Fruit fly (Drosophila melanogaster) whole organism, embryonic: ENCODE data around the gene CG31792.

ENCODE experiments used
- CG10267 ChIP-seq: fragments of 200-800 bp; sonication (Bioruptor generic); optimal IDR thresholded peaks from 2 replicates; lab custom pipeline; 2018; ENCODE audit warnings: missing biosample characterization, mild to moderate bottlenecking, missing genetic modification characterization, moderate library complexity
- CG10431 ChIP-seq: fragments of 200-800 bp; sonication (Bioruptor generic); optimal IDR thresholded peaks from 3 replicates; lab custom pipeline; 2018; ENCODE audit warnings: missing biosample characterization, mild to moderate bottlenecking, missing genetic modification characterization
- CG10959 ChIP-seq: fragments of 200-800 bp; sonication (Bioruptor generic); IDR thresholded peaks from 2 replicates; pipeline ENCODE4 v1.3.6; 2022; ENCODE audit warnings: missing biosample characterization, missing genetic modification characterization
- CG12391 ChIP-seq: fragments of 200-800 bp; sonication (Bioruptor generic); optimal IDR thresholded peaks from 3 replicates; lab custom pipeline; 2018; ENCODE audit warnings: missing biosample characterization, mild to moderate bottlenecking, missing genetic modification characterization, moderate library complexity
- CG13624 ChIP-seq: fragments of 200-800 bp; sonication (Bioruptor generic); optimal IDR thresholded peaks from 2 replicates; lab custom pipeline; 2016; ENCODE audit warnings: missing biosample characterization, missing genetic modification characterization
- CG15269 ChIP-seq: fragments of 200-800 bp; sonication (Bioruptor generic); optimal IDR thresholded peaks from 2 replicates; lab custom pipeline; 2018; ENCODE audit warnings: missing biosample characterization, mild to moderate bottlenecking, missing genetic modification characterization, moderate library complexity
- CG1529 ChIP-seq: fragments of 200-800 bp; sonication (Bioruptor generic); optimal IDR thresholded peaks from 3 replicates; lab custom pipeline; 2018; ENCODE audit warnings: missing biosample characterization, missing genetic modification characterization
- CG1602 ChIP-seq: fragments of 200-800 bp; sonication (Bioruptor generic); optimal IDR thresholded peaks from 3 replicates; lab custom pipeline; 2016; ENCODE audit warnings: missing biosample characterization, missing genetic modification characterization
- CG17829 ChIP-seq: fragments of 200-800 bp; optimal IDR thresholded peaks from 2 replicates; lab custom pipeline; 2019; ENCODE audit warnings: missing biosample characterization, mild to moderate bottlenecking, missing genetic modification characterization, moderate library complexity
- CG1832 ChIP-seq: fragments of 200-800 bp; sonication (Bioruptor generic); optimal IDR thresholded peaks from 2 replicates; lab custom pipeline; 2017; ENCODE audit warnings: missing biosample characterization, mild to moderate bottlenecking, missing genetic modification characterization, inconsistent platforms
- CG18476 ChIP-seq: fragments of 200-800 bp; sonication (Bioruptor generic); optimal IDR thresholded peaks from 2 replicates; lab custom pipeline; 2016; ENCODE audit warnings: missing biosample characterization, mild to moderate bottlenecking, missing genetic modification characterization
- CG2202 ChIP-seq: fragments of 200-800 bp; sonication (Bioruptor generic); optimal IDR thresholded peaks from 2 replicates; lab custom pipeline; 2018; ENCODE audit warnings: missing biosample characterization, mild to moderate bottlenecking, missing genetic modification characterization
- CG2678 ChIP-seq: fragments of 200-800 bp; sonication (Bioruptor generic); optimal IDR thresholded peaks from 3 replicates; lab custom pipeline; 2019; ENCODE audit warnings: missing biosample characterization, mild to moderate bottlenecking, missing genetic modification characterization, moderate library complexity
- CG30431 ChIP-seq: fragments of 200-800 bp; sonication (Bioruptor generic); optimal IDR thresholded peaks from 2 replicates; lab custom pipeline; 2017; ENCODE audit warnings: missing biosample characterization, missing genetic modification characterization
- CG33213 ChIP-seq: fragments of 200-800 bp; sonication (Bioruptor generic); optimal IDR thresholded peaks from 3 replicates; lab custom pipeline; 2016; ENCODE audit warnings: missing biosample characterization, missing genetic modification characterization
- CG34224 ChIP-seq: fragments of 200-800 bp; sonication (Bioruptor generic); IDR thresholded peaks from 3 replicates; pipeline ENCODE4 v1.3.6; 2022; ENCODE audit warnings: missing biosample characterization, missing genetic modification characterization; ENCODE audit not compliant: partially characterized antibody
- CG34376 ChIP-seq: fragments of 200-800 bp; sonication (Bioruptor generic); optimal IDR thresholded peaks from 2 replicates; lab custom pipeline; 2018; ENCODE audit warnings: missing biosample characterization, mild to moderate bottlenecking, missing genetic modification characterization
- CG4282 ChIP-seq: fragments of 200-800 bp; sonication (Bioruptor generic); optimal IDR thresholded peaks from 2 replicates; lab custom pipeline; 2016; ENCODE audit warnings: missing biosample characterization, missing genetic modification characterization
- CG6654 ChIP-seq: fragments of 200-800 bp; sonication (Bioruptor generic); optimal IDR thresholded peaks from 2 replicates; lab custom pipeline; 2017; ENCODE audit warnings: missing biosample characterization, mild to moderate bottlenecking, missing genetic modification characterization
- CHES-1-like ChIP-seq: fragments of 200-800 bp; sonication (Bioruptor generic); optimal IDR thresholded peaks from 2 replicates; lab custom pipeline; 2016; ENCODE audit warnings: missing biosample characterization, missing genetic modification characterization
- CoRest ChIP-seq: fragments of 200-800 bp; sonication (Bioruptor generic); optimal IDR thresholded peaks from 3 replicates; lab custom pipeline; 2018; ENCODE audit warnings: missing biosample characterization, mild to moderate bottlenecking, missing genetic modification characterization, moderate library complexity
- Dll ChIP-seq: fragments of 200-800 bp; sonication (Bioruptor generic); IDR thresholded peaks from 4 replicates; pipeline ENCODE4 v1.3.6; 2022; ENCODE audit warnings: missing biosample characterization, missing genetic modification characterization; ENCODE audit not compliant: partially characterized antibody
- Doc3 ChIP-seq: fragments of 200-800 bp; sonication (Bioruptor generic); IDR thresholded peaks from 3 replicates; pipeline ENCODE4 v1.3.6; 2022; ENCODE audit warnings: missing biosample characterization, missing genetic modification characterization; ENCODE audit not compliant: partially characterized antibody
- Dp ChIP-seq: fragments of 200-800 bp; sonication (Bioruptor generic); optimal IDR thresholded peaks from 2 replicates; lab custom pipeline; 2018; ENCODE audit warnings: missing biosample characterization, mild to moderate bottlenecking, missing genetic modification characterization, moderate library complexity
- Gug ChIP-seq: fragments of 200-800 bp; sonication (Bioruptor generic); IDR thresholded peaks from 4 replicates; pipeline ENCODE4 v1.3.6; 2022; ENCODE audit warnings: missing biosample characterization, missing genetic modification characterization
- HHEX ChIP-seq: fragments of 200-800 bp; sonication (Bioruptor generic); optimal IDR thresholded peaks from 3 replicates; lab custom pipeline; 2017; ENCODE audit warnings: missing biosample characterization, mild to moderate bottlenecking, missing genetic modification characterization, missing genetic modification reagents
- HLH3B ChIP-seq: fragments of 200-800 bp; sonication (Bioruptor generic); IDR thresholded peaks from 2 replicates; pipeline ENCODE4 v1.3.6; 2022; ENCODE audit warnings: missing biosample characterization, missing genetic modification characterization
- Rx ChIP-seq: fragments of 200-800 bp; sonication (Bioruptor generic); IDR thresholded peaks from 2 replicates; pipeline ENCODE4 v1.3.6; 2022; ENCODE audit warnings: missing biosample characterization, missing genetic modification characterization
- Spps ChIP-seq: fragments of 200-800 bp; sonication (Bioruptor generic); optimal IDR thresholded peaks from 2 replicates; lab custom pipeline; 2018; ENCODE audit warnings: missing biosample characterization, mild to moderate bottlenecking, missing genetic modification characterization
- ab ChIP-seq: fragments of 200-800 bp; sonication (Bioruptor generic); optimal IDR thresholded peaks from 2 replicates; lab custom pipeline; 2016; ENCODE audit warnings: missing biosample characterization, missing genetic modification characterization
- ara ChIP-seq: fragments of 200-800 bp; sonication (Bioruptor generic); IDR thresholded peaks from 2 replicates; pipeline ENCODE4 v1.3.6; 2022; ENCODE audit warnings: missing biosample characterization, missing genetic modification characterization
- ase ChIP-seq: fragments of 200-800 bp; sonication (Bioruptor generic); IDR thresholded peaks from 3 replicates; pipeline ENCODE4 v1.3.6; 2022; ENCODE audit warnings: missing biosample characterization, missing genetic modification characterization
- az2 ChIP-seq: fragments of 200-800 bp; sonication (Bioruptor generic); optimal IDR thresholded peaks from 3 replicates; lab custom pipeline; 2016; ENCODE audit warnings: missing biosample characterization, missing genetic modification characterization
- bigmax ChIP-seq: fragments of 200-800 bp; sonication (Bioruptor generic); optimal IDR thresholded peaks from 2 replicates; lab custom pipeline; 2018; ENCODE audit warnings: missing biosample characterization, mild to moderate bottlenecking, missing genetic modification characterization
- chn ChIP-seq: fragments of 200-800 bp; sonication (Bioruptor generic); optimal IDR thresholded peaks from 2 replicates; lab custom pipeline; 2016; ENCODE audit warnings: missing biosample characterization, missing genetic modification characterization
- danr ChIP-seq: fragments of 200-800 bp; sonication (Bioruptor generic); IDR thresholded peaks from 2 replicates; pipeline ENCODE4 v1.3.6; 2022; ENCODE audit warnings: missing biosample characterization, missing genetic modification characterization
- en ChIP-seq: fragments of 200-800 bp; sonication (Bioruptor generic); optimal IDR thresholded peaks from 2 replicates; lab custom pipeline; 2016; ENCODE audit warnings: missing biosample characterization, missing genetic modification characterization
- ewg ChIP-seq: fragments of 200-800 bp; sonication (Bioruptor generic); optimal IDR thresholded peaks from 3 replicates; lab custom pipeline; 2017; ENCODE audit warnings: mild to moderate bottlenecking, missing biosample characterization, missing genetic modification reagents, missing genetic modification characterization
- fd102C ChIP-seq: fragments of 200-800 bp; sonication (Bioruptor generic); optimal IDR thresholded peaks from 2 replicates; lab custom pipeline; 2018; ENCODE audit warnings: missing biosample characterization, mild to moderate bottlenecking, missing genetic modification characterization, moderate library complexity
- ftz-f1 ChIP-seq: fragments of 200-800 bp; sonication (Bioruptor generic); optimal IDR thresholded peaks from 2 replicates; lab custom pipeline; 2016; ENCODE audit warnings: missing biosample characterization, missing genetic modification characterization
- jumu ChIP-seq: fragments of 200-800 bp; sonication (Bioruptor generic); optimal IDR thresholded peaks from 3 replicates; lab custom pipeline; 2016; ENCODE audit warnings: missing biosample characterization, missing genetic modification characterization
- otp ChIP-seq: fragments of 200-800 bp; sonication (Bioruptor generic); IDR thresholded peaks from 3 replicates; pipeline ENCODE4, ENCODE4 v1.3.6; 2022; ENCODE audit warnings: missing biosample characterization, missing genetic modification characterization
- pb ChIP-seq: fragments of 200-800 bp; sonication (Bioruptor generic); optimal IDR thresholded peaks from 3 replicates; lab custom pipeline; 2016; ENCODE audit warnings: missing biosample characterization, missing genetic modification characterization
- pfk ChIP-seq: fragments of 200-800 bp; sonication (Bioruptor generic); optimal IDR thresholded peaks from 2 replicates; lab custom pipeline; 2018; ENCODE audit warnings: missing biosample characterization, mild to moderate bottlenecking, missing genetic modification characterization, moderate library complexity
- pnt ChIP-seq: fragments of 200-800 bp; sonication (Bioruptor generic); optimal IDR thresholded peaks from 3 replicates; lab custom pipeline; 2016; ENCODE audit warnings: missing biosample characterization, missing genetic modification characterization
- ranshi ChIP-seq: fragments of 200-800 bp; sonication (Bioruptor generic); IDR thresholded peaks from 2 replicates; pipeline ENCODE4 v1.3.6; 2022; ENCODE audit warnings: missing biosample characterization, missing genetic modification characterization
- rib ChIP-seq: fragments of 200-800 bp; sonication (Bioruptor generic); IDR thresholded peaks from 2 replicates; pipeline ENCODE4 v1.3.6; 2022; ENCODE audit warnings: missing biosample characterization, missing genetic modification characterization
- sisA ChIP-seq: fragments of 200-800 bp; sonication (Bioruptor generic); IDR thresholded peaks from 2 replicates; pipeline ENCODE4 v1.3.6; 2022; ENCODE audit warnings: missing biosample characterization, missing genetic modification characterization
- tio ChIP-seq: fragments of 200-800 bp; sonication (Bioruptor generic); optimal IDR thresholded peaks from 2 replicates; lab custom pipeline; 2017; ENCODE audit warnings: missing biosample characterization, missing genetic modification characterization, inconsistent platforms
- trh ChIP-seq: fragments of 200-800 bp; sonication (Bioruptor generic); optimal IDR thresholded peaks from 2 replicates; lab custom pipeline; 2016; ENCODE audit warnings: missing biosample characterization, missing genetic modification characterization
- usp ChIP-seq: fragments of >200 bp; optimal IDR thresholded peaks from 2 replicates; lab custom pipeline; 2017; ENCODE audit warnings: missing biosample characterization, missing genetic modification characterization

Gene CG31792

DNA sequence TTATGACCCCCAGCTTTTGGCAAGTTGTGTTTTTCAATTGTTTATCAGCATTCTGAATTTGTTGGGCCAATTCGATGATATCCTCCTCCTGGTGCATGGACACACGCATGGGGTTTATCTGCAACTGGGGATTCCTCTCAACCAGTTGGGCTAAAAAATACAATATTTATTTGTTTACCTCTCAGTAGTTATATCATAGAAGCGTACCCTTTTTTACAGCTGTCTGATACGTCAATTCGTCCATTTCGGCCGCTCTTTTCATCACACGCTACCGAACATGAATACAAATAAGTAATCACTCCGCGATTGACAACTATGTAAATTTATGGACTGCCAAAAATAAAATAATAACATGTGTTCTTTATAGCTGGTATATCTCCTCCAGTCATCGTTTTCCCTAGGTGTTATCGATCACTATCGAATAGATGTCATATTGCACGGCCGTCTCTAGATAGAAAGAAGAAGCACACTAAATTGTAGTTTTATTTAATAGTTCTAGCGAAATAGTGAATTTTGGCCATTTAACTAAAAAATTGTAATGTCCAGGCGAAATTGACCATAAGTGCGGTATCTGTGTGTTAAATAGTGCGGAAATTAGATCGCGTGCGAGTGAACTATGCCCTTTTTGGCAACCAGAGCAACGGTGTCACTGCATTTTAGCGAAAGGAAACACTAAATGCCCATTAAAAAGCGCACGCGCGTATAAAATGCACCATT is 37.1 kb downstream of the CG31792 start, which contains the start of the genes mib2 and CG31800 (continued):
- no peak for TF ChIP-seq otp (GFP tag; lab: Robert Waterston, UW)
- TF ChIP-seq CG34376 (GFP tag; lab: Kevin White, UChicago) = no peak
- peak; percentile 80 for TF ChIP-seq CG34224
- TF ChIP-seq ab (GFP tag; lab: Kevin White, UChicago) = no peak
- TF ChIP-seq Dll (GFP tag; lab: Robert Waterston, UW) = peak; percentile 83
- no peak for TF ChIP-seq sisA (GFP tag; lab: Robert Waterston, UW)
- TF ChIP-seq CG4282 = no peak
- TF ChIP-seq en (GFP tag; lab: Kevin White, UChicago) = no peak
- TF ChIP-seq trh (GFP tag; lab: Kevin White, UChicago) = no peak
- TF ChIP-seq fd102C = no peak
- no peak for TF ChIP-seq Spps
- TF ChIP-seq Doc3 (GFP tag; lab: Robert Waterston, UW) = peak; percentile 76; the same call in 2 of the 3 replicates
- no peak for TF ChIP-seq CG33213 (GFP tag; lab: Kevin White, UChicago)
- TF ChIP-seq CG6654 (GFP tag; lab: Kevin White, UChicago) = no peak
- no peak for TF ChIP-seq Rx (GFP tag; lab: Robert Waterston, UW)
- no peak for TF ChIP-seq CG15269 (tag; lab: Kevin White, UChicago)
- TF ChIP-seq CG12391 (tag; lab: Kevin White, UChicago) = no peak
- no peak for TF ChIP-seq CG10959
- TF ChIP-seq CG1602 (GFP tag; lab: Kevin White, UChicago) = no peak
- TF ChIP-seq ara (GFP tag; lab: Robert Waterston, UW) = no peak
- TF ChIP-seq CG2202 (tag; lab: Kevin White, UChicago) = no peak
- no peak for TF ChIP-seq CG18476 (GFP tag; lab: Kevin White, UChicago)
- TF ChIP-seq ranshi (GFP tag; lab: Robert Waterston, UW) = no peak
- TF ChIP-seq rib (GFP tag; lab: Robert Waterston, UW) = no peak
- TF ChIP-seq CG1832 = no peak
- no peak for TF ChIP-seq CG13624
- TF ChIP-seq jumu (GFP tag; lab: Kevin White, UChicago) = no peak
- no peak for TF ChIP-seq pb
- peak; percentile 35 for TF ChIP-seq CG17829 (tag; lab: Kevin White, UChicago)
- peak; percentile 16 for TF ChIP-seq CG10267 (tag; lab: Kevin White, UChicago)
- TF ChIP-seq Dp (GFP tag; lab: Kevin White, UChicago) = no peak
- TF ChIP-seq HHEX (GFP tag; lab: Kevin White, UChicago) = no peak
- no peak for TF ChIP-seq CG2678
- TF ChIP-seq az2 (GFP tag; lab: Kevin White, UChicago) = no peak
- TF ChIP-seq CoRest (tag; lab: Kevin White, UChicago) = no peak
- no peak for TF ChIP-seq CG10431 (GFP tag; lab: Kevin White, UChicago)
- no peak for TF ChIP-seq ase (GFP tag; lab: Robert Waterston, UW)
- TF ChIP-seq pnt = no peak
- TF ChIP-seq ewg (GFP tag; lab: Kevin White, UChicago) = peak; percentile 73
- TF ChIP-seq danr (GFP tag; lab: Robert Waterston, UW) = no peak
- no peak for TF ChIP-seq bigmax (GFP tag; lab: Kevin White, UChicago)
- TF ChIP-seq chn = peak; percentile 1
- TF ChIP-seq CG30431 (GFP tag; lab: Kevin White, UChicago) = no peak
- no peak for TF ChIP-seq HLH3B (GFP tag; lab: Robert Waterston, UW)
- TF ChIP-seq Gug (GFP tag; lab: Robert Waterston, UW) = no peak
- no peak for TF ChIP-seq tio (GFP tag; lab: Kevin White, UChicago)
- no peak for TF ChIP-seq usp
- TF ChIP-seq pfk = no peak
- no peak for TF ChIP-seq ftz-f1 (GFP tag; lab: Kevin White, UChicago)
- TF ChIP-seq CHES-1-like (GFP tag; lab: Kevin White, UChicago) = no peak
- no peak for TF ChIP-seq CG1529 (GFP tag; lab: Kevin White, UChicago)
